Worm (Caenorhabditis elegans): ENCODE measurements around the gene R05G6.1.

R05G6.1 gene

ce11 chrIV:7588631-7589030, 56.2 kb downstream of the R05G6.1 start, which contains the start of gene cla-1 (continued):
- TF ChIP-seq T26A5.8 (tag; optimal IDR thresholded peaks at IDR 0.05) (no peak), dox-1 (GFP tag; IDR thresholded peaks at IDR 0.05) (no peak), dpl-1 (GFP tag; optimal IDR thresholded peaks at IDR 0.05) (no peak)
